Worm (Caenorhabditis elegans): ENCODE data around the gene T25E4.1.
"Not testable (repeated sequence)": the region's sequence is repeated elsewhere in the genome, so short reads cannot be mapped to it uniquely, and the experiment has no call there.

The T25E4.1 gene

DNA sequence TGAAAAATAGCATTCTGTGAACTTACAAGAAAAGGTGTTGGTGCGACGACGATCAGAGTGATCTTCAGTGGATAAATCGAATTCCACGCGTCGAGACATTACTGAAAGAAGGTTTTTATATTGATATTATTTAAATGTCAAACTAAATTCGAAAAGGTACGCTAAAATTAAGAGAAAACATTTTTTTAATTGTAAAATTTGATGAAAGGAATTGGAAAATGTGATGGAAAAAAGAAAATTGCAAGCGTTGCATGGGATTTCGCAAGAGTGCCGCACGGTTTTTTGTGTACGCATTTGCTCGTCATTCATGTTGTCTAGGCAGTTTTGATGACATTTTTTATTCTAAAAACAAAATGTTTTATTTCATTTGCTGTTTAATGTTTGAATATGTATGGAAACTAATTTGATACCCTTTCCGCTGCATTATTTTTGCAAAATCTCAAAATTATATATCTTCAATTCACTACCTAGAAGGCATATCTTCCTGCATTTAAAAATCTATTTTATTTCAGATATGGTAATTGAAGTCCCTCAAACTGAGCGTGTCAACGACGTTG, 44.3 kb downstream of the T25E4.1 start, which contains the start of the genes eif-3.L and npl-4.2:
Gene eif-3.L (minus strand): TSS at position 101 of the 557 bp plus-strand sequence.
Gene npl-4.2 (plus strand): TSS at position 507 of the 557 bp plus-strand sequence.
- not testable (repeated sequence) for TF ChIP-seq him-1, W03F9.2, dao-5 (tag; optimal IDR thresholded peaks at IDR 0.05)

DNA sequence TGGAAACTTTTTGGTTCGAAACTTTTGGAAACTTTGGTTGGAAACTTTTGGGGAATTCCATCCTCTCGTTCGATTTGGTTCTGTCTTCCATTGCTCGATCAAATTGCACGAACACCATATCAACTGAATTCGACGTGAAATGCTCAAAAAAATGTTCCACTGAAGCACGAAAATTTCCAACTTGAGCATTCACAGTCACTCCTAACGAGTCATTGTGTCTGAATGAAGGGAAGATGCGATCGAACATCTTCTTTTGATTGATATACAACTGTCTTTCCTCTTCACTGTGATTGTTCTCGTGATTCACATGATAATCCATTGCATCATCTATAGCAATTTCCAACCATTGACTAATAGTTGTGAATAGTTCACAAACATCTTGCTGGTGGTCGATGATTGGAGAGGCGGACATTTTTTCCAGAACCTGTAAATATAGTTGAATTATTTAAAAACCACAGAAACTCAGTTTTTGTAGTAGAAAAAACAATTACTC, 50.2 kb downstream of the T25E4.1 start, which contains the start of gene F59E12.15:
Gene F59E12.15 (minus strand): TSS at position 51 of the 493 bp plus-strand sequence.
- TF ChIP-seq dao-5 (tag; optimal IDR thresholded peaks at IDR 0.05): no peak
